Worm (Caenorhabditis elegans) whole organism, L2 larva: ENCODE measurements around the gene Y40B10B.1.

ENCODE experiments used
- C34F6.9 ChIP-seq: fragments of 150-350 bp; optimal IDR thresholded peaks from 2 replicates; lab custom pipeline; 2014; ENCODE audit warnings: missing biosample characterization, missing genetic modification characterization
- R02D3.7 ChIP-seq: fragments of 150-350 bp; optimal IDR thresholded peaks from 2 replicates; lab custom pipeline; 2014; ENCODE audit warnings: missing biosample characterization, missing genetic modification characterization
- ZK546.5 ChIP-seq: sonication (generic microtip); optimal IDR thresholded peaks from 2 replicates; lab custom pipeline; 2017; ENCODE audit warnings: missing biosample characterization, missing genetic modification characterization
- ama-1 ChIP-seq: fragments of 150-350 bp; optimal IDR thresholded peaks from 2 replicates; lab custom pipeline; 2018; ENCODE audit warnings: inconsistent platforms
- blmp-1 ChIP-seq: sonication (generic microtip); optimal IDR thresholded peaks from 2 replicates; lab custom pipeline; 2017; ENCODE audit warnings: missing genetic modification characterization, mild to moderate bottlenecking, missing compliant biosample characterization, antibody characterized with exemption, moderate library complexity; ENCODE audit not compliant: insufficient read depth
- ceh-16 ChIP-seq: fragments of 150-350 bp; optimal IDR thresholded peaks from 2 replicates; lab custom pipeline; 2014; ENCODE audit warnings: missing biosample characterization, missing genetic modification characterization
- crh-2 ChIP-seq: sonication (generic microtip); optimal IDR thresholded peaks from 2 replicates; lab custom pipeline; 2017; ENCODE audit warnings: missing biosample characterization, missing genetic modification characterization
- dmd-4 ChIP-seq: sonication (generic microtip); optimal IDR thresholded peaks from 2 replicates; lab custom pipeline; 2017; ENCODE audit warnings: missing biosample characterization, missing genetic modification characterization
- egl-27 ChIP-seq: sonication (generic microtip); optimal IDR thresholded peaks from 3 replicates; lab custom pipeline; 2017; ENCODE audit warnings: missing biosample characterization, missing genetic modification reagents, missing genetic modification characterization
- elt-3 ChIP-seq: sonication (generic microtip); optimal IDR thresholded peaks from 2 replicates; lab custom pipeline; 2017; ENCODE audit warnings: missing biosample characterization, missing genetic modification characterization
- gmeb-1 ChIP-seq: fragments of 150-350 bp; optimal IDR thresholded peaks from 2 replicates; lab custom pipeline; 2014; ENCODE audit warnings: missing biosample characterization, missing genetic modification characterization
- lin-11 ChIP-seq: fragments of 150-350 bp; sonication (generic microtip); optimal IDR thresholded peaks from 2 replicates; lab custom pipeline; 2014; ENCODE audit warnings: missing biosample characterization, missing genetic modification characterization, inconsistent platforms, mixed read lengths
- lin-13 ChIP-seq: fragments of 150-350 bp; optimal IDR thresholded peaks from 2 replicates; lab custom pipeline; 2014; ENCODE audit warnings: missing biosample characterization, missing genetic modification reagents, missing genetic modification characterization
- lsy-2 ChIP-seq, 2 experiments: fragments of 150-350 bp in 1 of 2; sonication (generic microtip) in 1 of 2; optimal IDR thresholded peaks; 2 replicates each; lab custom pipeline; 2014 to 2017; ENCODE audit warnings: missing biosample characterization in 2 of 2, missing genetic modification characterization in 2 of 2
- mab-5 ChIP-seq: fragments of 150-350 bp; optimal IDR thresholded peaks from 2 replicates; lab custom pipeline; 2014; ENCODE audit warnings: missing biosample characterization, missing genetic modification characterization
- mdl-1 ChIP-seq, 2 experiments: fragments of 150-350 bp in 1 of 2; sonication (generic microtip) in 1 of 2; optimal IDR thresholded peaks; 2 replicates each; lab custom pipeline; 2017; ENCODE audit warnings: missing biosample characterization in 2 of 2, missing genetic modification characterization in 2 of 2
- nhr-12 ChIP-seq: fragments of 150-350 bp; optimal IDR thresholded peaks from 2 replicates; lab custom pipeline; 2014; ENCODE audit warnings: missing biosample characterization, missing genetic modification characterization
- nhr-129 ChIP-seq: fragments of 150-350 bp; optimal IDR thresholded peaks from 2 replicates; lab custom pipeline; 2014; ENCODE audit warnings: missing biosample characterization, missing genetic modification characterization
- nhr-21 ChIP-seq: fragments of 150-350 bp; optimal IDR thresholded peaks from 2 replicates; lab custom pipeline; 2014; ENCODE audit warnings: missing biosample characterization, missing genetic modification characterization
- nhr-23 ChIP-seq: fragments of 150-350 bp; optimal IDR thresholded peaks from 2 replicates; lab custom pipeline; 2014; ENCODE audit warnings: missing biosample characterization, missing genetic modification reagents, missing genetic modification characterization
- nhr-237 ChIP-seq: fragments of 150-350 bp; optimal IDR thresholded peaks from 2 replicates; lab custom pipeline; 2014; ENCODE audit warnings: missing biosample characterization, missing genetic modification characterization
- nhr-25 ChIP-seq: fragments of 150-350 bp; sonication (generic microtip); optimal IDR thresholded peaks from 3 replicates; lab custom pipeline; 2014; ENCODE audit warnings: missing biosample characterization, missing genetic modification characterization
- nhr-6 ChIP-seq: fragments of 150-350 bp; optimal IDR thresholded peaks from 2 replicates; lab custom pipeline; 2014; ENCODE audit warnings: missing biosample characterization, missing genetic modification characterization
- nhr-77 ChIP-seq: fragments of 150-350 bp; optimal IDR thresholded peaks from 2 replicates; lab custom pipeline; 2014; ENCODE audit warnings: missing biosample characterization, missing genetic modification characterization
- sem-4 ChIP-seq: fragments of 150-350 bp; optimal IDR thresholded peaks from 2 replicates; lab custom pipeline; 2014; ENCODE audit warnings: missing biosample characterization, missing genetic modification reagents, missing genetic modification characterization
- skn-1 ChIP-seq: sonication (generic microtip); optimal IDR thresholded peaks from 2 replicates; lab custom pipeline; 2017; ENCODE audit warnings: missing biosample characterization, missing genetic modification characterization
- sma-3 ChIP-seq: sonication (generic microtip); optimal IDR thresholded peaks from 2 replicates; lab custom pipeline; 2016; ENCODE audit warnings: missing genetic modification reagents, missing genetic modification characterization, missing compliant biosample characterization
- sma-9 ChIP-seq, 2 experiments: fragments of 150-350 bp in 1 of 2; sonication (generic microtip) in 1 of 2; optimal IDR thresholded peaks; 2 replicates each; lab custom pipeline; 2014 to 2016; ENCODE audit warnings: missing genetic modification characterization in 2 of 2, mild to moderate bottlenecking in 1 of 2, missing biosample characterization in 1 of 2, missing compliant biosample characterization in 1 of 2, missing genetic modification reagents in 1 of 2, moderate library complexity in 1 of 2
- snpc-4 ChIP-seq: fragments of 150-350 bp; optimal IDR thresholded peaks from 2 replicates; lab custom pipeline; 2014; ENCODE audit warnings: missing biosample characterization, missing genetic modification characterization
- unc-55 ChIP-seq: fragments of 150-350 bp; sonication (generic microtip); optimal IDR thresholded peaks from 3 replicates; lab custom pipeline; 2014; ENCODE audit warnings: missing biosample characterization, missing genetic modification reagents, missing genetic modification characterization
- ztf-1 ChIP-seq: fragments of 200-800 bp; sonication (Bioruptor generic); conservative IDR thresholded peaks from 2 replicates; pipeline ENCODE4 v1.3.6; 2022; ENCODE audit warnings: missing genetic modification characterization, missing compliant biosample characterization
- ztf-11 ChIP-seq: sonication (generic microtip); optimal IDR thresholded peaks from 2 replicates; lab custom pipeline; 2017; ENCODE audit warnings: missing biosample characterization, missing genetic modification characterization
- ztf-4 ChIP-seq: fragments of 150-350 bp; optimal IDR thresholded peaks from 2 replicates; lab custom pipeline; 2014; ENCODE audit warnings: missing biosample characterization, missing genetic modification characterization

Gene Y40B10B.1

DNA sequence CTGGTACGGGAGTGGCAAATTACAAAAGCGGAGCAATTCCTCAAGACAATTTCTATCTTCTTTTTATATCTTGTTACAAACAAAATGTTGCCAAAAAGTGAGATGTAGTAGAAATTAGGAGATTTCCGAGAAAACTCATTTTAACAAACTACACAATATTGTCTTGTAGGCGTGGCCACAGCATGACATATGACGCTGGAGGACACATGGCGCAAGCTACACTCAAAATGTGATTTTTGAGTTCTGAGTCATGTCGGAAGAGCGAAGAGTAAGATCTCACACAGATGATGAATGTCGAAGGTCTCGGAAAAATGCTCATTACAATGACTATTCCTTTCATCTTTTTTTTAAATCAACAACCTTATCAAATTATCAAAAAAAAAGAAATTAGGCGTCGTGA, at the start of gene Y40B10B.1:
Gene Y40B10B.1, minus strand, starts transcription at position 101 of the 400 bp plus-strand sequence.
- TF ChIP-seq ztf-1 (GFP tag; lab: Robert Waterston, UW): no peak
- TF ChIP-seq nhr-237 (tag; lab: Kevin White, UChicago): no peak
- no peak for TF ChIP-seq R02D3.7 (tag; lab: Kevin White, UChicago)
- no peak for TF ChIP-seq crh-2
- no peak for TF ChIP-seq mdl-1 (tag; optimal IDR thresholded peaks at IDR 0.05; lab: Kevin White, UChicago)
- TF ChIP-seq snpc-4: no peak
- TF ChIP-seq unc-55 (GFP tag; lab: Kevin White, UChicago): no peak
- TF ChIP-seq mab-5 (tag; lab: Kevin White, UChicago): no peak
- TF ChIP-seq ZK546.5 (tag; lab: Kevin White, UChicago): no peak
- no peak for TF ChIP-seq dmd-4 (tag; lab: Kevin White, UChicago)
- no peak for TF ChIP-seq blmp-1 (tag; lab: Kevin White, UChicago)
- TF ChIP-seq sma-3 (GFP tag; lab: Kevin White, UChicago): no peak
- TF ChIP-seq, all 48 proteins: peak for 0

DNA sequence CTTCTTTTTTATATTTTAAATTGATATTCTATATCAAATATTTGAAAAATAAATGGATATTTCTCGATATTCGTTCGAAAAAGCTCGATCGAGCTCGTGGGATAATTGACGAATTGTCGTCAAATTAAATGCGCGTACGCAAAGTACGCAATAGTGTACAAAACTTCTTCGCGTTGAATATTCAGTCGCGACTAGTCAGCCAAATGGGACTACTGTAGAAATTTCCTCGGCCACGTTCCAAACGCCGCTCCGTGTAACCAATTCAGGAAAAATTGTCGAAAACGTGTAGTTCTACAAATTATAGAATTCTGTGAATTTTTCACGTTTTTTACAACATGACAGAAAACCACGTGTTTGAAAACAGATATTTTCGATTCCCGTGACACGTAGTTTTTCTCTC, 47.1 kb upstream of the Y40B10B.1 start:
- TF ChIP-seq gmeb-1 (tag; lab: Kevin White, UChicago): peak; percentile 42
- peak; percentile 15 for TF ChIP-seq nhr-21 (tag; lab: Kevin White, UChicago)
- TF ChIP-seq sma-9 (GFP tag; optimal IDR thresholded peaks at IDR 0.05; lab: Kevin White, UChicago): peak; percentile 33
- no peak for TF ChIP-seq sma-9 (tag; optimal IDR thresholded peaks at IDR 0.05; lab: Kevin White, UChicago)
- no peak for TF ChIP-seq snpc-4
- TF ChIP-seq C34F6.9 (tag; lab: Kevin White, UChicago): peak; percentile 9
- peak; percentile 68 for TF ChIP-seq sma-3 (GFP tag; lab: Kevin White, UChicago)
- TF ChIP-seq lsy-2 (tag; optimal IDR thresholded peaks at IDR 0.05; lab: Kevin White, UChicago): peak; percentile 73 to 96
- TF ChIP-seq crh-2: peak; percentile 1
- TF ChIP-seq sem-4: no peak
- peak; percentile 66 for TF ChIP-seq nhr-129
- TF ChIP-seq unc-55 (GFP tag; lab: Kevin White, UChicago): peak; percentile 75

DNA sequence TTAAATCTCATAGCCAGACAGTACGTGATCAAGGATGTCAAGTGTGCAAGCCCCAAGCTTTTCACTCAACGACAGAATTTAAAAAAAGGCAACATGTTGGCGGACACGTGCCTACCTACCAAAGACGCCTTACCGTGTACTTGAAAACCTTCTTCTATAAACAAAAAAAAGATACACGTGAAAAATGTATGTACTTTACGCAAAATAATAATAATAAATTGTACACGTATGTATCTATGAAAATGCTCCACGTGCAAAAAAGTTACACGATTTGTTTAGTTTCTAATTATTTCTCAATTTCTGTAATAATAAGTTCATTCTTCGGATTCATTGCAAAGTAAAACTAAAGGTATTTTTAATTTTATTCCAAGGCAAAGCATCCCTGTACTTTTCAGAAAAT, 43.3 kb upstream of the Y40B10B.1 start, which contains the start of gene cysl-4:
Gene cysl-4, plus strand, starts transcription at position 301 of the 400 bp plus-strand sequence.
- TF ChIP-seq nhr-77: no peak
- no peak for TF ChIP-seq nhr-23
- no peak for TF ChIP-seq gmeb-1 (tag; lab: Kevin White, UChicago)
- TF ChIP-seq lsy-2 (tag; optimal IDR thresholded peaks at IDR 0.05; lab: Kevin White, UChicago): no peak
- TF ChIP-seq skn-1 (tag; lab: Kevin White, UChicago): no peak
- TF ChIP-seq unc-55 (GFP tag; lab: Kevin White, UChicago): no peak
- TF ChIP-seq lin-13 (GFP tag; lab: Kevin White, UChicago): no peak
- TF ChIP-seq nhr-129: no peak
- TF ChIP-seq nhr-6 (tag; lab: Kevin White, UChicago): no peak
- TF ChIP-seq lin-11 (tag; lab: Kevin White, UChicago): no peak
- TF ChIP-seq nhr-12 (tag; lab: Kevin White, UChicago): no peak
- TF ChIP-seq blmp-1 (tag; lab: Kevin White, UChicago): no peak
- TF ChIP-seq sma-3 (GFP tag; lab: Kevin White, UChicago): no peak
- no peak for TF ChIP-seq dmd-4 (tag; lab: Kevin White, UChicago)

DNA sequence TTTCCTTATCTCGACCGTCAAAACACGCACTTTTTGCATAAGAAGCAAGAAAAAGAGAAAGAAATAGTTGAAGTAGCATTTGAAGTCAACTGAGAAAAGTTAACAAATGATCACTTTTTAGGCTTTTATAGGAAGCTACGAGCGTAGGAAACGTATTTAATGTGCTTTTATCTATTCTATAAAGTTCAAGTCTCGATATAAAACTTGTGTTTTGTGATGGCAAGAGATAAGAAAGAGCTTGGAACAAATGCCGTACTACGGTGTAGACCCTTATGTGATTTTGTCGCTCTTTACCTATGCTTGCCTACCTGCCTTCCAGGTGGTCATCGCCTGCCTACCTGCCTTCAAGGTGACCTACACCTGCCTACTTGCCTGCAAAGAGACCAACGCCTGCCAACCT, 42.9 kb upstream of the Y40B10B.1 start, which contains the start of gene clec-206:
Gene clec-206, minus strand, starts transcription at position 101 of the 400 bp plus-strand sequence.
- TF ChIP-seq sma-3 (GFP tag; lab: Kevin White, UChicago): no peak
- TF ChIP-seq egl-27 (tag; lab: Kevin White, UChicago): no peak
- no peak for TF ChIP-seq ztf-1 (GFP tag; lab: Robert Waterston, UW)
- no peak for TF ChIP-seq elt-3 (tag; lab: Kevin White, UChicago)
- TF ChIP-seq snpc-4: no peak
- no peak for TF ChIP-seq ceh-16 (tag; lab: Kevin White, UChicago)
- TF ChIP-seq ztf-4 (tag; lab: Kevin White, UChicago): no peak
- TF ChIP-seq ama-1 (lab: Kevin White, UChicago): no peak
- no peak for TF ChIP-seq skn-1 (tag; lab: Kevin White, UChicago)
- no peak for TF ChIP-seq C34F6.9 (tag; lab: Kevin White, UChicago)
- TF ChIP-seq ztf-11: no peak
- no peak for TF ChIP-seq dmd-4 (tag; lab: Kevin White, UChicago)
- no peak for TF ChIP-seq nhr-25 (tag; lab: Kevin White, UChicago)
- TF ChIP-seq mab-5 (tag; lab: Kevin White, UChicago): no peak
